Worm (Caenorhabditis elegans) whole organism, L2 larva: Measurements from ENCODE around the gene nhr-3.

Experiments
- ama-1 ChIP-seq: fragments of 150-350 bp; optimal IDR thresholded peaks from 2 replicates; lab custom pipeline; 2018; ENCODE audit warnings: inconsistent platforms
- dmd-4 ChIP-seq: sonication (generic microtip); optimal IDR thresholded peaks from 2 replicates; lab custom pipeline; 2017; ENCODE audit warnings: missing biosample characterization, missing genetic modification characterization
- elt-3 ChIP-seq: sonication (generic microtip); optimal IDR thresholded peaks from 2 replicates; lab custom pipeline; 2017; ENCODE audit warnings: missing biosample characterization, missing genetic modification characterization
- nhr-12 ChIP-seq: fragments of 150-350 bp; optimal IDR thresholded peaks from 2 replicates; lab custom pipeline; 2014; ENCODE audit warnings: missing biosample characterization, missing genetic modification characterization
- nhr-23 ChIP-seq: fragments of 150-350 bp; optimal IDR thresholded peaks from 2 replicates; lab custom pipeline; 2014; ENCODE audit warnings: missing biosample characterization, missing genetic modification reagents, missing genetic modification characterization
- sma-3 ChIP-seq: sonication (generic microtip); optimal IDR thresholded peaks from 2 replicates; lab custom pipeline; 2016; ENCODE audit warnings: missing genetic modification reagents, missing genetic modification characterization, missing compliant biosample characterization

DNA sequence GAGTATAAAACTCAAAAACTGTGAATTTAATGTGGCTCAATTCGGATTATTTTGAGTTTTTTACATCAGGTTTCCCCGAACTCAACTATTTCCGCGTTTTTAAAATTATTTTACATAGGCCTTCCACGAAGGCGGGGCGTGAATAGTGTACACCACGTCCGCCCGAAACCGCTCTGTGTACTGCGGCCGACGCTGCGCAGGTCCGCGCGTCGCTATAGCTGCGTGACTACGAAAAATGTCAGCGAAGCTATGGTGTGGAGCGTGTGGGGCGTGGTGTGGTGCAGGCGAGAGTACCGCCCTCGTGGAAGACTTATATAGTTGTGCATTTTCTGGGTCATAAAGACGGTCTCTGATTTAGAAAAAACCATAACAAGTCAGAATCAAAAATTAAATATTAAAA, 40.5 kb upstream of the nhr-3 start:
- no peak for TF ChIP-seq dmd-4 (tag; lab: Kevin White, UChicago)
- TF ChIP-seq nhr-12: no peak
- no peak for TF ChIP-seq sma-3 (GFP tag; lab: Kevin White, UChicago)
- no peak for TF ChIP-seq nhr-23
- no peak for TF ChIP-seq ama-1 (lab: Kevin White, UChicago)
- no peak for TF ChIP-seq elt-3 (tag; lab: Kevin White, UChicago)
